Worm (Caenorhabditis elegans) whole organism, L1 larva: Measurements from ENCODE around the gene F58B4.6.

Experiments used
- C16A3.4 ChIP-seq: fragments of 150-350 bp; optimal IDR thresholded peaks from 2 replicates; lab custom pipeline; 2014; ENCODE audit warnings: missing biosample characterization, missing genetic modification characterization
- F16B12.6 ChIP-seq: fragments of 150-350 bp; optimal IDR thresholded peaks from 2 replicates; lab custom pipeline; 2014; ENCODE audit warnings: missing biosample characterization, missing genetic modification characterization
- Y116A8C.19 ChIP-seq: sonication (generic microtip); optimal IDR thresholded peaks from 2 replicates; lab custom pipeline; 2016; ENCODE audit warnings: missing compliant biosample characterization, missing genetic modification characterization, borderline replicate concordance
- alr-1 ChIP-seq: fragments of 200-800 bp; sonication (Bioruptor generic); optimal IDR thresholded peaks from 2 replicates; lab custom pipeline; 2018; ENCODE audit warnings: borderline replicate concordance, mild to moderate bottlenecking, missing genetic modification characterization, missing compliant biosample characterization
- blmp-1 ChIP-seq: fragments of 150-350 bp; optimal IDR thresholded peaks from 2 replicates; lab custom pipeline; 2014; ENCODE audit warnings: missing biosample characterization, missing genetic modification characterization
- ceh-8 ChIP-seq: fragments of 200-800 bp; sonication (Bioruptor generic); optimal IDR thresholded peaks from 2 replicates; lab custom pipeline; 2018; ENCODE audit warnings: mild to moderate bottlenecking, missing genetic modification characterization, moderate library complexity, missing compliant biosample characterization
- ceh-82 ChIP-seq, 3 experiments: fragments of 150-350 bp in 1 of 3; sonication (generic microtip) in 2 of 3; optimal IDR thresholded peaks; 2 replicates each; lab custom pipeline; 2014 to 2017; ENCODE audit warnings: missing biosample characterization in 3 of 3, missing genetic modification characterization in 3 of 3
- ceh-90 ChIP-seq: sonication (generic microtip); optimal IDR thresholded peaks from 2 replicates; lab custom pipeline; 2016; ENCODE audit warnings: missing genetic modification characterization, missing compliant biosample characterization
- ces-1 ChIP-seq: fragments of 150-350 bp; optimal IDR thresholded peaks from 2 replicates; lab custom pipeline; 2014; ENCODE audit warnings: missing biosample characterization, missing genetic modification reagents, missing genetic modification characterization
- dpl-1 ChIP-seq, 3 experiments: fragments of 150-350 bp in 2 of 3; sonication (generic microtip) in 1 of 3; optimal IDR thresholded peaks; 2 replicates each; lab custom pipeline; 2014 to 2017; ENCODE audit warnings: missing biosample characterization in 3 of 3, missing genetic modification characterization in 3 of 3, missing genetic modification reagents in 3 of 3
- efl-1 ChIP-seq, 4 experiments: fragments of 150-350 bp; optimal IDR thresholded peaks in 3 of 4; peaks in 1 of 4; 1 replicate in 1 of 4; 2 replicates in 3 of 4; lab custom pipeline; 2014; ENCODE audit warnings: missing biosample characterization in 2 of 4, missing genetic modification characterization in 2 of 4, missing genetic modification reagents in 2 of 4
- efl-3 ChIP-seq: fragments of 200-800 bp; sonication (Bioruptor generic); optimal IDR thresholded peaks from 2 replicates; lab custom pipeline; 2018; ENCODE audit warnings: mild to moderate bottlenecking, missing genetic modification characterization, missing compliant biosample characterization
- elt-2 ChIP-seq: sonication (generic microtip); optimal IDR thresholded peaks from 2 replicates; lab custom pipeline; 2016; ENCODE audit warnings: missing genetic modification characterization, mild to moderate bottlenecking, inconsistent platforms, missing compliant biosample characterization, missing genetic modification reagents
- elt-3 ChIP-seq, 6 experiments: fragments of 150-350 bp in 1 of 6; sonication (generic microtip); optimal IDR thresholded peaks; 2 replicates each; lab custom pipeline; 2017 to 2018; ENCODE audit warnings: missing biosample characterization in 6 of 6, missing genetic modification characterization in 6 of 6, inconsistent platforms in 1 of 6
- ets-5 ChIP-seq: fragments of 200-800 bp; sonication (Bioruptor generic); IDR thresholded peaks from 2 replicates; pipeline ENCODE4 v1.3.6; 2022; ENCODE audit warnings: missing genetic modification characterization, missing compliant biosample characterization
- fkh-10 ChIP-seq: sonication (generic microtip); optimal IDR thresholded peaks from 2 replicates; lab custom pipeline; 2017; ENCODE audit warnings: missing biosample characterization, missing genetic modification reagents, missing genetic modification characterization
- fkh-8 ChIP-seq: sonication (generic microtip); optimal IDR thresholded peaks from 2 replicates; lab custom pipeline; 2016; ENCODE audit warnings: mild to moderate bottlenecking, missing genetic modification characterization, missing compliant biosample characterization
- grh-1 ChIP-seq: fragments of 200-800 bp; sonication (Bioruptor generic); IDR thresholded peaks from 2 replicates; pipeline ENCODE4 v1.3.6; 2022; ENCODE audit warnings: missing genetic modification reagents, missing genetic modification characterization, missing compliant biosample characterization
- hlh-17 ChIP-seq: fragments of 200-800 bp; sonication (Bioruptor generic); optimal IDR thresholded peaks from 2 replicates; lab custom pipeline; 2018; ENCODE audit warnings: missing genetic modification characterization, mild to moderate bottlenecking, missing compliant biosample characterization, moderate library complexity, borderline replicate concordance
- hlh-4 ChIP-seq: sonication (generic microtip); optimal IDR thresholded peaks from 2 replicates; lab custom pipeline; 2016; ENCODE audit warnings: mild to moderate bottlenecking, missing genetic modification characterization, missing compliant biosample characterization
- jun-1 ChIP-seq: fragments of 150-350 bp; optimal IDR thresholded peaks from 2 replicates; lab custom pipeline; 2014; ENCODE audit warnings: missing biosample characterization, missing genetic modification reagents, missing genetic modification characterization
- lin-13 ChIP-seq: fragments of 150-350 bp; optimal IDR thresholded peaks from 2 replicates; lab custom pipeline; 2014; ENCODE audit warnings: missing biosample characterization, missing genetic modification reagents, missing genetic modification characterization
- lin-14 ChIP-seq: fragments of 200-800 bp; sonication (Bioruptor generic); optimal IDR thresholded peaks from 2 replicates; lab custom pipeline; 2018; ENCODE audit warnings: mild to moderate bottlenecking, missing genetic modification characterization, moderate library complexity, missing compliant biosample characterization
- lin-15B ChIP-seq: fragments of 150-350 bp; sonication (generic microtip); optimal IDR thresholded peaks from 3 replicates; lab custom pipeline; 2014; ENCODE audit warnings: missing biosample characterization, missing genetic modification characterization
- lin-35 ChIP-seq, 2 experiments: fragments of 150-350 bp; optimal IDR thresholded peaks; 2 replicates each; lab custom pipeline; 2014; ENCODE audit warnings: missing biosample characterization in 2 of 2, missing genetic modification characterization in 2 of 2, missing genetic modification reagents in 2 of 2
- lsy-2 ChIP-seq, 2 experiments: fragments of 150-350 bp; optimal IDR thresholded peaks; 2 replicates each; lab custom pipeline; 2014; ENCODE audit warnings: missing biosample characterization in 2 of 2, missing genetic modification characterization in 2 of 2
- mdl-1 ChIP-seq, 2 experiments: fragments of 150-350 bp; optimal IDR thresholded peaks; 2 replicates each; lab custom pipeline; 2014 to 2017; ENCODE audit warnings: missing biosample characterization in 2 of 2, missing genetic modification characterization in 2 of 2, inconsistent platforms in 1 of 2
- mep-1 ChIP-seq: fragments of 150-350 bp; optimal IDR thresholded peaks from 2 replicates; lab custom pipeline; 2014; ENCODE audit warnings: missing biosample characterization, missing genetic modification characterization
- nhr-12 ChIP-seq: sonication (generic microtip); optimal IDR thresholded peaks from 2 replicates; lab custom pipeline; 2017; ENCODE audit warnings: missing biosample characterization, missing genetic modification characterization
- nhr-20 ChIP-seq: sonication (generic microtip); optimal IDR thresholded peaks from 2 replicates; lab custom pipeline; 2016; ENCODE audit warnings: mild to moderate bottlenecking, missing genetic modification characterization, missing compliant biosample characterization
- nhr-237 ChIP-seq: fragments of 150-350 bp; optimal IDR thresholded peaks from 2 replicates; lab custom pipeline; 2014; ENCODE audit warnings: missing biosample characterization, missing genetic modification characterization
- nhr-28 ChIP-seq: fragments of 150-350 bp; optimal IDR thresholded peaks from 2 replicates; lab custom pipeline; 2014; ENCODE audit warnings: missing biosample characterization, missing genetic modification characterization
- nhr-47 ChIP-seq: sonication (generic microtip); optimal IDR thresholded peaks from 2 replicates; lab custom pipeline; 2016; ENCODE audit warnings: mild to moderate bottlenecking, missing genetic modification characterization, moderate library complexity, missing compliant biosample characterization
- nhr-71 ChIP-seq: sonication (generic microtip); optimal IDR thresholded peaks from 2 replicates; lab custom pipeline; 2016; ENCODE audit warnings: mild to moderate bottlenecking, missing genetic modification characterization, moderate library complexity, missing compliant biosample characterization
- nhr-85 ChIP-seq: sonication (generic microtip); peaks from one replicate; lab custom pipeline; 2016; ENCODE audit warnings: missing genetic modification characterization, inconsistent platforms, missing compliant biosample characterization
- pag-3 ChIP-seq: sonication (generic microtip); optimal IDR thresholded peaks from 2 replicates; lab custom pipeline; 2017; ENCODE audit warnings: missing genetic modification characterization, mild to moderate bottlenecking, missing compliant biosample characterization, antibody characterized with exemption, borderline replicate concordance; ENCODE audit not compliant: insufficient read depth
- pax-3 ChIP-seq: fragments of 200-800 bp; sonication (Bioruptor generic); optimal IDR thresholded peaks from 2 replicates; lab custom pipeline; 2018; ENCODE audit warnings: mild to moderate bottlenecking, missing genetic modification characterization, moderate library complexity, missing compliant biosample characterization
- pqm-1 ChIP-seq: sonication (generic microtip); optimal IDR thresholded peaks from 3 replicates; lab custom pipeline; 2017; ENCODE audit warnings: missing biosample characterization, missing genetic modification characterization
- rnt-1 ChIP-seq: sonication (generic microtip); optimal IDR thresholded peaks from 2 replicates; lab custom pipeline; 2016; ENCODE audit warnings: mild to moderate bottlenecking, missing genetic modification characterization, moderate library complexity, missing compliant biosample characterization
- skn-1 ChIP-seq: fragments of 150-350 bp; optimal IDR thresholded peaks from 2 replicates; lab custom pipeline; 2014; ENCODE audit warnings: missing biosample characterization, missing genetic modification characterization
- sox-4 ChIP-seq: sonication (generic microtip); optimal IDR thresholded peaks from 2 replicates; lab custom pipeline; 2016; ENCODE audit warnings: missing genetic modification characterization, missing compliant biosample characterization
- unc-130 ChIP-seq: fragments of 150-350 bp; optimal IDR thresholded peaks from 2 replicates; lab custom pipeline; 2017; ENCODE audit warnings: missing biosample characterization, missing genetic modification characterization, inconsistent platforms
- vab-15 ChIP-seq: sonication (generic microtip); optimal IDR thresholded peaks from 2 replicates; lab custom pipeline; 2017; ENCODE audit warnings: missing genotype, mild to moderate bottlenecking, missing genetic modification characterization, missing compliant biosample characterization
- zip-4 ChIP-seq: fragments of 200-800 bp; sonication (Bioruptor generic); optimal IDR thresholded peaks from 2 replicates; lab custom pipeline; 2018; ENCODE audit warnings: mild to moderate bottlenecking, missing genetic modification characterization, moderate library complexity, missing compliant biosample characterization
- ztf-4 ChIP-seq: fragments of 150-350 bp; optimal IDR thresholded peaks from 2 replicates; lab custom pipeline; 2014; ENCODE audit warnings: missing biosample characterization, missing genetic modification characterization

F58B4.6 gene

ce11 chrV:10938739-10939138 is 13.9 kb downstream of the F58B4.6 start, which contains the start of gene F17C11.11:
Gene F17C11.11 (minus strand): TSS chrV:10938817.
- no peak for TF ChIP-seq nhr-47
- peak; percentile 52 for TF ChIP-seq rnt-1
- TF ChIP-seq zip-4 = peak; percentile 88
- peak; percentile 72 for TF ChIP-seq skn-1 (tag; lab: Kevin White, UChicago)
- TF ChIP-seq efl-1 (optimal IDR thresholded peaks at IDR 0.05; lab: Kevin White, UChicago) = no peak
- TF ChIP-seq efl-1 (GFP tag; optimal IDR thresholded peaks at IDR 0.05 in 1 of 2; lab: Kevin White, UChicago) = peak; percentile 1 to 17
- peak in 1 of 3 experiments; percentile 12 for TF ChIP-seq dpl-1 (GFP tag; optimal IDR thresholded peaks at IDR 0.05; lab: Kevin White, UChicago)
- TF ChIP-seq mep-1 (tag; lab: Kevin White, UChicago) = peak; percentile 3
- no peak for TF ChIP-seq grh-1 (GFP tag; lab: Robert Waterston, UW)
- TF ChIP-seq nhr-71 = peak; percentile 48
- TF ChIP-seq nhr-20 (tag; lab: Kevin White, UChicago) = peak; percentile 10
- TF ChIP-seq lsy-2 (tag; optimal IDR thresholded peaks at IDR 0.05; lab: Kevin White, UChicago) = peak in 1 of 2 experiments; percentile 1
- no peak for TF ChIP-seq nhr-237
- TF ChIP-seq mdl-1 (tag; optimal IDR thresholded peaks at IDR 0.05; lab: Kevin White, UChicago) = peak in 1 of 2 experiments; percentile 32
- TF ChIP-seq lin-14 (GFP tag; lab: Kevin White, UChicago) = peak; percentile 27
- TF ChIP-seq nhr-12 (tag; lab: Kevin White, UChicago) = no peak
- no peak for TF ChIP-seq fkh-8 (tag; lab: Kevin White, UChicago)
- TF ChIP-seq elt-2 = peak; percentile 73
- no peak for TF ChIP-seq lin-35 (GFP tag; optimal IDR thresholded peaks at IDR 0.05; lab: Kevin White, UChicago)
- TF ChIP-seq ztf-4 (tag; lab: Kevin White, UChicago) = no peak

ce11 chrV:10939990-10940570 is 15.2 kb downstream of the F58B4.6 start:
- TF ChIP-seq efl-1 (optimal IDR thresholded peaks at IDR 0.05; lab: Kevin White, UChicago) (no peak), efl-1 (GFP tag; optimal IDR thresholded peaks at IDR 0.05 in 1 of 2; lab: Kevin White, UChicago) (peak in 1 of 2 experiments; percentile 70), mdl-1 (tag; optimal IDR thresholded peaks at IDR 0.05; lab: Kevin White, UChicago) (peak in 1 of 2 experiments; percentile 19), C16A3.4 (tag; lab: Kevin White, UChicago) (no peak), efl-3 (GFP tag; lab: Kevin White, UChicago) (no peak), unc-130 (tag; lab: Kevin White, UChicago) (no peak), nhr-85 (tag; lab: Kevin White, UChicago) (peak; percentile 92), blmp-1 (tag; lab: Kevin White, UChicago) (peak; percentile 46), grh-1 (GFP tag; lab: Robert Waterston, UW) (peak; percentile 46; the same call in 1 of the 2 replicates)

ce11 chrV:10940571-10940991 is 15.8 kb downstream of the F58B4.6 start:
- peak; percentile 93 for TF ChIP-seq blmp-1 (tag; lab: Kevin White, UChicago)
- no peak for TF ChIP-seq hlh-17
- TF ChIP-seq jun-1 (tag; lab: Kevin White, UChicago) = peak; percentile 62
- TF ChIP-seq F16B12.6 = no peak
- peak; percentile 38 to 67 for TF ChIP-seq efl-1 (optimal IDR thresholded peaks at IDR 0.05; lab: Kevin White, UChicago)
- TF ChIP-seq efl-1 (GFP tag; optimal IDR thresholded peaks at IDR 0.05 in 1 of 2; lab: Kevin White, UChicago) = no peak
- TF ChIP-seq alr-1 = no peak
- TF ChIP-seq lin-15B (tag; lab: Kevin White, UChicago) = no peak
- no peak for TF ChIP-seq nhr-28 (tag; lab: Kevin White, UChicago)
- TF ChIP-seq ceh-90 (tag; lab: Kevin White, UChicago) = peak; percentile 14
- TF ChIP-seq lin-13 (GFP tag; lab: Kevin White, UChicago) = no peak
- peak; percentile 71 for TF ChIP-seq zip-4
- no peak for TF ChIP-seq efl-3 (GFP tag; lab: Kevin White, UChicago)
- no peak for TF ChIP-seq sox-4 (tag; lab: Kevin White, UChicago)
- peak; percentile 16 for TF ChIP-seq pqm-1 (tag; lab: Kevin White, UChicago)
- no peak for TF ChIP-seq ets-5 (GFP tag; lab: Robert Waterston, UW)
- TF ChIP-seq fkh-10 (GFP tag; lab: Kevin White, UChicago) = peak; percentile 18
- TF ChIP-seq ceh-82 (tag; optimal IDR thresholded peaks at IDR 0.05; lab: Kevin White, UChicago) = peak in 2 of 3 experiments; percentile 13 to 58
- TF ChIP-seq nhr-71 = peak; percentile 83
- no peak for TF ChIP-seq pag-3 (tag; lab: Kevin White, UChicago)
- peak; percentile 62 for TF ChIP-seq C16A3.4 (tag; lab: Kevin White, UChicago)
- TF ChIP-seq skn-1 (tag; lab: Kevin White, UChicago) = peak; percentile 66
- no peak for TF ChIP-seq ces-1 (GFP tag; lab: Kevin White, UChicago)
- TF ChIP-seq ceh-8 (GFP tag; lab: Kevin White, UChicago) = no peak
- TF ChIP-seq hlh-4 = no peak
- no peak for TF ChIP-seq pax-3
- TF ChIP-seq elt-3 (tag; optimal IDR thresholded peaks at IDR 0.05; lab: Kevin White, UChicago) = peak in 3 of 6 experiments; percentile 19 to 83 (median 61)
- TF ChIP-seq Y116A8C.19 (tag; lab: Kevin White, UChicago) = no peak
- TF ChIP-seq vab-15 (tag; lab: Kevin White, UChicago) = no peak
